Worm (Caenorhabditis elegans): ENCODE results near the gene C34F11.2.

- TF ChIP-seq dao-5 (tag; optimal IDR thresholded peaks at IDR 0.05) (no peak), him-1 (tag; optimal IDR thresholded peaks at IDR 0.05) (no peak), W03F9.2 (tag; optimal IDR thresholded peaks at IDR 0.05) (no peak)
Measured at ce11 chrII:5235758-5236157, 23.7 kb downstream of the C34F11.2 start, which contains the start of gene pho-1.

Data from whole organism, L4/young adult.